Worm (Caenorhabditis elegans) whole organism, early embryonic: ENCODE results near the gene nspc-17.

Experiments
- B0310.2 ChIP-seq: sonication (generic microtip); optimal IDR thresholded peaks from 2 replicates; lab custom pipeline; 2016; ENCODE audit warnings: mild to moderate bottlenecking, missing genetic modification characterization, missing compliant biosample characterization
- F13C5.2 ChIP-seq: sonication (generic microtip); optimal IDR thresholded peaks from 2 replicates; lab custom pipeline; 2017; ENCODE audit warnings: mild to moderate bottlenecking, missing genetic modification characterization, inconsistent platforms, missing compliant biosample characterization
- aly-1 ChIP-seq: sonication (generic microtip); optimal IDR thresholded peaks from 2 replicates; lab custom pipeline; 2016; ENCODE audit warnings: missing genetic modification characterization, missing compliant biosample characterization
- ama-1 ChIP-seq: fragments of 150-350 bp; optimal IDR thresholded peaks from 2 replicates; lab custom pipeline; 2014
- ceh-13 ChIP-seq: fragments of 200-800 bp; sonication (Bioruptor generic); optimal IDR thresholded peaks from 2 replicates; lab custom pipeline; 2018; ENCODE audit warnings: mild to moderate bottlenecking, missing genetic modification characterization, missing compliant biosample characterization
- ceh-36 ChIP-seq: sonication (generic microtip); optimal IDR thresholded peaks from 2 replicates; lab custom pipeline; 2016; ENCODE audit warnings: missing genetic modification characterization, inconsistent platforms, missing compliant biosample characterization
- ets-7 ChIP-seq: sonication (generic microtip); optimal IDR thresholded peaks from 2 replicates; lab custom pipeline; 2016; ENCODE audit warnings: missing genotype, missing genetic modification characterization, missing compliant biosample characterization
- flt-1 ChIP-seq: fragments of 200-800 bp; sonication (Bioruptor generic); IDR thresholded peaks from 2 replicates; pipeline ENCODE4 v1.3.6; 2022; ENCODE audit warnings: missing genetic modification characterization, missing compliant biosample characterization
- hmbx-1 ChIP-seq: sonication (generic microtip); optimal IDR thresholded peaks from 2 replicates; lab custom pipeline; 2016; ENCODE audit warnings: mild to moderate bottlenecking, missing genetic modification characterization, missing compliant biosample characterization
- hmg-4 ChIP-seq: fragments of 200-800 bp; sonication (Bioruptor generic); optimal IDR thresholded peaks from 2 replicates; lab custom pipeline; 2018; ENCODE audit warnings: mild to moderate bottlenecking, missing genetic modification characterization, missing compliant biosample characterization
- hnd-1 ChIP-seq: sonication (generic microtip); optimal IDR thresholded peaks from 2 replicates; lab custom pipeline; 2016; ENCODE audit warnings: missing genetic modification characterization, missing compliant biosample characterization
- pes-1 ChIP-seq: fragments of 200-800 bp; sonication (Bioruptor generic); IDR thresholded peaks from 2 replicates; pipeline ENCODE4 v1.3.6; 2022; ENCODE audit warnings: missing genetic modification reagents, missing genetic modification characterization, missing compliant biosample characterization
- scrt-1 ChIP-seq: fragments of 200-800 bp; sonication (Bioruptor generic); IDR thresholded peaks from 2 replicates; pipeline ENCODE4 v1.3.6; 2022; ENCODE audit warnings: missing genetic modification characterization, missing compliant biosample characterization
- sea-1 ChIP-seq: fragments of 200-800 bp; sonication (Bioruptor generic); conservative IDR thresholded peaks from 2 replicates; pipeline ENCODE4 v1.3.6; 2022; ENCODE audit warnings: missing genetic modification characterization, missing compliant biosample characterization
- tbx-11 ChIP-seq: fragments of 200-800 bp; sonication (Bioruptor generic); IDR thresholded peaks from 2 replicates; pipeline ENCODE4 v1.3.6; 2022; ENCODE audit warnings: missing genetic modification characterization, missing compliant biosample characterization
- tbx-37 ChIP-seq: fragments of 200-800 bp; sonication (Bioruptor generic); conservative IDR thresholded peaks from 2 replicates; pipeline ENCODE4 v1.3.6; 2022; ENCODE audit warnings: missing genetic modification reagents, missing genetic modification characterization, missing compliant biosample characterization
- tra-4 ChIP-seq: sonication (generic microtip); optimal IDR thresholded peaks from 2 replicates; lab custom pipeline; 2017; ENCODE audit warnings: missing genetic modification characterization, missing compliant biosample characterization

The nspc-17 gene

ce11 chrX:14560297-14560680 is 35.3 kb upstream of the nspc-17 start:
- no peak for TF ChIP-seq hnd-1 (tag; lab: Kevin White, UChicago)
- peak; percentile 34 for TF ChIP-seq F13C5.2

- no peak for TF ChIP-seq hmg-4 (GFP tag; lab: Kevin White, UChicago)
- TF ChIP-seq aly-1 (tag; lab: Kevin White, UChicago): no peak
- no peak for TF ChIP-seq ceh-13 (GFP tag; lab: Kevin White, UChicago)
- no peak for TF ChIP-seq ama-1 (lab: Kevin White, UChicago)
- no peak for TF ChIP-seq B0310.2
- no peak for TF ChIP-seq sea-1 (GFP tag; lab: Robert Waterston, UW)
- TF ChIP-seq ets-7 (tag; lab: Kevin White, UChicago): no peak
- TF ChIP-seq hmbx-1: no peak
- TF ChIP-seq tbx-37 (GFP tag; lab: Robert Waterston, UW): no peak
- TF ChIP-seq tra-4: no peak
- TF ChIP-seq ceh-36 (tag; lab: Kevin White, UChicago): no peak
- TF ChIP-seq flt-1 (GFP tag; lab: Robert Waterston, UW): no peak
- no peak for TF ChIP-seq tbx-11 (GFP tag; lab: Robert Waterston, UW)
- TF ChIP-seq scrt-1 (GFP tag; lab: Robert Waterston, UW): no peak
These were observed 34.7 kb upstream of the nspc-17 start for ce11 chrX:14559519-14560296.

- TF ChIP-seq ama-1 (lab: Kevin White, UChicago) (no peak), B0310.2 (no peak), pes-1 (no peak), sea-1 (GFP tag; lab: Robert Waterston, UW) (no peak), hmbx-1 (no peak), scrt-1 (GFP tag; lab: Robert Waterston, UW) (no peak), flt-1 (GFP tag; lab: Robert Waterston, UW) (no peak), ceh-36 (tag; lab: Kevin White, UChicago) (no peak), aly-1 (tag; lab: Kevin White, UChicago) (no peak), tbx-37 (GFP tag; lab: Robert Waterston, UW) (no peak), tbx-11 (GFP tag; lab: Robert Waterston, UW) (no peak), tra-4 (no peak), ets-7 (tag; lab: Kevin White, UChicago) (no peak), F13C5.2 (no peak), hmg-4 (GFP tag; lab: Kevin White, UChicago) (no peak), hnd-1 (tag; lab: Kevin White, UChicago) (no peak), ceh-13 (GFP tag; lab: Kevin White, UChicago) (no peak)
These were observed 34.1 kb upstream of the nspc-17 start for ce11 chrX:14559084-14559483.

ce11 chrX:14557936-14558554 is 33.1 kb upstream of the nspc-17 start, which contains the start of gene nhr-3:
nhr-3 (plus strand) TSS chrX:14558504.
- no peak for TF ChIP-seq tra-4

ce11 chrX:14557352-14557935 is 32.5 kb upstream of the nspc-17 start:
- TF ChIP-seq ceh-13 (GFP tag; lab: Kevin White, UChicago) (no peak), ets-7 (tag; lab: Kevin White, UChicago) (no peak), scrt-1 (GFP tag; lab: Robert Waterston, UW) (no peak), flt-1 (GFP tag; lab: Robert Waterston, UW) (no peak), pes-1 (no peak), aly-1 (tag; lab: Kevin White, UChicago) (no peak), hnd-1 (tag; lab: Kevin White, UChicago) (no peak), hmbx-1 (no peak), tra-4 (no peak), F13C5.2 (no peak), tbx-37 (GFP tag; lab: Robert Waterston, UW) (no peak), hmg-4 (GFP tag; lab: Kevin White, UChicago) (no peak), B0310.2 (no peak), ama-1 (lab: Kevin White, UChicago) (no peak), sea-1 (GFP tag; lab: Robert Waterston, UW) (no peak), tbx-11 (GFP tag; lab: Robert Waterston, UW) (no peak), ceh-36 (tag; lab: Kevin White, UChicago) (no peak)

ce11 chrX:14556403-14556802 is 31.4 kb upstream of the nspc-17 start:
- TF ChIP-seq aly-1 (tag; lab: Kevin White, UChicago) (no peak), hnd-1 (tag; lab: Kevin White, UChicago) (no peak), pes-1 (no peak), F13C5.2 (no peak), scrt-1 (GFP tag; lab: Robert Waterston, UW) (no peak), ama-1 (lab: Kevin White, UChicago) (no peak), B0310.2 (no peak), sea-1 (GFP tag; lab: Robert Waterston, UW) (no peak), hmg-4 (GFP tag; lab: Kevin White, UChicago) (no peak), ceh-13 (GFP tag; lab: Kevin White, UChicago) (no peak), ets-7 (tag; lab: Kevin White, UChicago) (no peak), ceh-36 (tag; lab: Kevin White, UChicago) (no peak), flt-1 (GFP tag; lab: Robert Waterston, UW) (no peak), tbx-37 (GFP tag; lab: Robert Waterston, UW) (no peak), hmbx-1 (no peak), tbx-11 (GFP tag; lab: Robert Waterston, UW) (no peak), tra-4 (no peak)

- no peak for TF ChIP-seq tbx-37 (GFP tag; lab: Robert Waterston, UW)
- TF ChIP-seq hmg-4 (GFP tag; lab: Kevin White, UChicago): no peak
- TF ChIP-seq tbx-11 (GFP tag; lab: Robert Waterston, UW): no peak
- no peak for TF ChIP-seq ceh-13 (GFP tag; lab: Kevin White, UChicago)
- no peak for TF ChIP-seq aly-1 (tag; lab: Kevin White, UChicago)
- TF ChIP-seq B0310.2: no peak
- no peak for TF ChIP-seq ama-1 (lab: Kevin White, UChicago)
These were observed 24.8 kb upstream of the nspc-17 start, which contains the start of gene ram-5 for ce11 chrX:14549709-14550199. ram-5 (plus strand) TSS chrX:14550149.
